Fruit fly (Drosophila melanogaster) whole organism, embryonic: ENCODE data around the gene ClC-a.

Source experiments
- Atf3 ChIP-seq: fragments of 200-800 bp; sonication (Bioruptor generic); optimal IDR thresholded peaks from 3 replicates; lab custom pipeline; 2016; ENCODE audit warnings: missing biosample characterization, missing genetic modification characterization
- Atf6 ChIP-seq: fragments of 200-800 bp; sonication (Bioruptor generic); IDR thresholded peaks from 2 replicates; pipeline ENCODE4 v1.3.6; 2022; ENCODE audit warnings: missing biosample characterization, missing genetic modification characterization
- CG11695 ChIP-seq: fragments of 200-800 bp; sonication (Bioruptor generic); IDR thresholded peaks from 3 replicates; pipeline ENCODE4 v1.3.6; 2022; ENCODE audit warnings: missing biosample characterization, missing genetic modification characterization
- CG11696 ChIP-seq: fragments of 200-800 bp; sonication (Bioruptor generic); IDR thresholded peaks from 2 replicates; pipeline ENCODE4 v1.3.6; 2022; ENCODE audit warnings: missing biosample characterization, missing genetic modification characterization
- CG12071 ChIP-seq: fragments of 200-800 bp; sonication (Bioruptor generic); optimal IDR thresholded peaks from 3 replicates; lab custom pipeline; 2018; ENCODE audit warnings: missing biosample characterization, mild to moderate bottlenecking, missing genetic modification characterization
- CG12104 ChIP-seq: fragments of 200-800 bp; sonication (Bioruptor generic); optimal IDR thresholded peaks from 3 replicates; lab custom pipeline; 2016; ENCODE audit warnings: missing biosample characterization, missing genetic modification characterization
- CG12236 ChIP-seq: fragments of 200-800 bp; sonication (Bioruptor generic); optimal IDR thresholded peaks from 2 replicates; lab custom pipeline; 2016; ENCODE audit warnings: missing biosample characterization, missing genetic modification characterization
- CG12299 ChIP-seq: fragments of 200-800 bp; sonication (Bioruptor generic); optimal IDR thresholded peaks from 2 replicates; lab custom pipeline; 2018; ENCODE audit warnings: missing biosample characterization, mild to moderate bottlenecking, missing genetic modification characterization
- CG1233 ChIP-seq: fragments of 200-800 bp; sonication (Bioruptor generic); optimal IDR thresholded peaks from 4 replicates; lab custom pipeline; 2018; ENCODE audit warnings: missing biosample characterization, mild to moderate bottlenecking, missing genetic modification characterization
- CG14860 ChIP-seq: fragments of 200-800 bp; sonication (Bioruptor generic); IDR thresholded peaks from 3 replicates; pipeline ENCODE4 v1.3.6; 2022; ENCODE audit warnings: missing biosample characterization, missing genetic modification characterization; ENCODE audit not compliant: partially characterized antibody
- CG2116 ChIP-seq: fragments of 200-800 bp; sonication (Bioruptor generic); optimal IDR thresholded peaks from 3 replicates; lab custom pipeline; 2018; ENCODE audit warnings: missing biosample characterization, mild to moderate bottlenecking, missing genetic modification characterization
- CG30020 ChIP-seq: fragments of 200-800 bp; optimal IDR thresholded peaks from 2 replicates; lab custom pipeline; 2019; ENCODE audit warnings: missing biosample characterization, mild to moderate bottlenecking, missing genetic modification characterization, moderate library complexity
- CG31441 ChIP-seq: fragments of 200-800 bp; sonication (Bioruptor generic); IDR thresholded peaks from 2 replicates; pipeline ENCODE4 v1.3.6; 2022; ENCODE audit warnings: missing biosample characterization, missing genetic modification characterization
- CG3407 ChIP-seq: fragments of 200-800 bp; sonication (Bioruptor generic); optimal IDR thresholded peaks from 2 replicates; lab custom pipeline; 2018; ENCODE audit warnings: missing biosample characterization, mild to moderate bottlenecking, missing genetic modification characterization
- CG6683 ChIP-seq: fragments of 200-800 bp; sonication (Bioruptor generic); optimal IDR thresholded peaks from 2 replicates; lab custom pipeline; 2017; ENCODE audit warnings: missing biosample characterization, mild to moderate bottlenecking, missing genetic modification characterization, missing genetic modification reagents
- CG7839 ChIP-seq: fragments of 200-800 bp; sonication (Bioruptor generic); optimal IDR thresholded peaks from 3 replicates; lab custom pipeline; 2018; ENCODE audit warnings: missing biosample characterization, mild to moderate bottlenecking, missing genetic modification characterization, moderate library complexity
- CG8944 ChIP-seq: fragments of 200-800 bp; sonication (Bioruptor generic); optimal IDR thresholded peaks from 3 replicates; lab custom pipeline; 2016; ENCODE audit warnings: missing biosample characterization, missing genetic modification characterization
- CHES-1-like ChIP-seq: fragments of 200-800 bp; sonication (Bioruptor generic); optimal IDR thresholded peaks from 2 replicates; lab custom pipeline; 2016; ENCODE audit warnings: missing biosample characterization, missing genetic modification characterization
- CrebB ChIP-seq: fragments of 200-800 bp; sonication (Bioruptor generic); optimal IDR thresholded peaks from 3 replicates; lab custom pipeline; 2018; ENCODE audit warnings: missing biosample characterization, mild to moderate bottlenecking, missing genetic modification characterization
- Dll ChIP-seq: fragments of 200-800 bp; sonication (Bioruptor generic); IDR thresholded peaks from 4 replicates; pipeline ENCODE4 v1.3.6; 2022; ENCODE audit warnings: missing biosample characterization, missing genetic modification characterization; ENCODE audit not compliant: partially characterized antibody
- ERR ChIP-seq: fragments of 200-800 bp; sonication (Bioruptor generic); optimal IDR thresholded peaks from 2 replicates; lab custom pipeline; 2016; ENCODE audit warnings: missing biosample characterization, missing genetic modification characterization
- Eip74EF ChIP-seq, 2 experiments: fragments of 200-800 bp in 1 of 2; fragments of >200 bp in 1 of 2; sonication (Bioruptor generic) in 1 of 2; optimal IDR thresholded peaks; 2 replicates each; lab custom pipeline; 2017 to 2019; ENCODE audit warnings: missing biosample characterization in 2 of 2, missing genetic modification characterization in 2 of 2, mild to moderate bottlenecking in 1 of 2, moderate library complexity in 1 of 2
- Elba2 ChIP-seq: fragments of 200-800 bp; sonication (Bioruptor generic); optimal IDR thresholded peaks from 3 replicates; lab custom pipeline; 2016; ENCODE audit warnings: missing biosample characterization, missing genetic modification characterization
- Fer2 ChIP-seq: fragments of 200-800 bp; sonication (Bioruptor generic); optimal IDR thresholded peaks from 2 replicates; lab custom pipeline; 2018; ENCODE audit warnings: missing biosample characterization, mild to moderate bottlenecking, missing genetic modification characterization, moderate library complexity
- H2.0 ChIP-seq: fragments of 200-800 bp; sonication (Bioruptor generic); IDR thresholded peaks from 2 replicates; pipeline ENCODE4 v1.3.6; 2022; ENCODE audit warnings: missing biosample characterization, missing genetic modification characterization
- Hmr ChIP-seq: fragments of 200-800 bp; sonication (Bioruptor generic); optimal IDR thresholded peaks from 3 replicates; lab custom pipeline; 2017; ENCODE audit warnings: mild to moderate bottlenecking, missing biosample characterization, missing genetic modification reagents, missing genetic modification characterization
- Mad ChIP-seq: fragments of 200-800 bp; sonication (Bioruptor generic); optimal IDR thresholded peaks from 2 replicates; lab custom pipeline; 2016; ENCODE audit warnings: missing biosample characterization, missing genetic modification characterization
- Oli ChIP-seq: fragments of 200-800 bp; sonication (Bioruptor generic); optimal IDR thresholded peaks from 2 replicates; lab custom pipeline; 2018; ENCODE audit warnings: missing biosample characterization, mild to moderate bottlenecking, missing genetic modification characterization, moderate library complexity
- Pdp1 ChIP-seq, 2 experiments: fragments of 200-800 bp; sonication (Bioruptor generic); optimal IDR thresholded peaks; 3 replicates each; lab custom pipeline; 2016; ENCODE audit warnings: missing biosample characterization in 2 of 2, missing genetic modification characterization in 2 of 2, mild to moderate bottlenecking in 1 of 2, moderate library complexity in 1 of 2
- Ptx1 ChIP-seq: fragments of 200-800 bp; sonication (Bioruptor generic); IDR thresholded peaks from 2 replicates; pipeline ENCODE4 v1.3.6; 2022; ENCODE audit warnings: missing biosample characterization, missing genetic modification characterization
- Sox102F ChIP-seq: fragments of 200-800 bp; sonication (Bioruptor generic); optimal IDR thresholded peaks from 2 replicates; lab custom pipeline; 2018; ENCODE audit warnings: missing biosample characterization, mild to moderate bottlenecking, missing genetic modification characterization, moderate library complexity
- Stat92E ChIP-seq, 3 experiments: fragments of >200 bp in 2 of 3; fragments of 200-800 bp in 1 of 3; sonication (Bioruptor generic) in 1 of 3; optimal IDR thresholded peaks; 2 replicates each; lab custom pipeline; 2017 to 2019; ENCODE audit warnings: missing biosample characterization in 3 of 3, missing genetic modification characterization in 3 of 3, mild to moderate bottlenecking in 1 of 3, moderate library complexity in 1 of 3
- ac ChIP-seq: fragments of 200-800 bp; sonication (Bioruptor generic); optimal IDR thresholded peaks from 3 replicates; lab custom pipeline; 2017; ENCODE audit warnings: missing biosample characterization, mild to moderate bottlenecking, missing genetic modification characterization
- bowl ChIP-seq: fragments of 200-800 bp; sonication (Bioruptor generic); IDR thresholded peaks from 2 replicates; pipeline ENCODE4 v1.3.6; 2022; ENCODE audit warnings: missing biosample characterization, missing genetic modification characterization
- bsh ChIP-seq, 2 experiments: fragments of 200-800 bp; sonication (Bioruptor generic); optimal IDR thresholded peaks; 2 replicates each; lab custom pipeline; 2017 to 2018; ENCODE audit warnings: mild to moderate bottlenecking in 2 of 2, missing biosample characterization in 2 of 2, missing genetic modification characterization in 2 of 2, moderate library complexity in 1 of 2
- ftz-f1 ChIP-seq: fragments of 200-800 bp; sonication (Bioruptor generic); optimal IDR thresholded peaks from 2 replicates; lab custom pipeline; 2016; ENCODE audit warnings: missing biosample characterization, missing genetic modification characterization
- gem ChIP-seq: fragments of 200-800 bp; sonication (Bioruptor generic); optimal IDR thresholded peaks from 2 replicates; lab custom pipeline; 2019; ENCODE audit warnings: missing biosample characterization, mild to moderate bottlenecking, missing genetic modification characterization, moderate library complexity
- mld ChIP-seq: fragments of 200-800 bp; sonication (Bioruptor generic); IDR thresholded peaks from 3 replicates; pipeline ENCODE4 v1.3.6; 2022; ENCODE audit warnings: missing biosample characterization, missing genetic modification characterization; ENCODE audit not compliant: partially characterized antibody
- otp ChIP-seq: fragments of 200-800 bp; sonication (Bioruptor generic); IDR thresholded peaks from 3 replicates; pipeline ENCODE4, ENCODE4 v1.3.6; 2022; ENCODE audit warnings: missing biosample characterization, missing genetic modification characterization
- pho ChIP-seq: fragments of 200-800 bp; sonication (Bioruptor generic); optimal IDR thresholded peaks from 2 replicates; lab custom pipeline; 2016; ENCODE audit warnings: missing biosample characterization, missing genetic modification characterization
- pita ChIP-seq: fragments of 200-800 bp; sonication (Bioruptor generic); optimal IDR thresholded peaks from 2 replicates; lab custom pipeline; 2017; ENCODE audit warnings: missing biosample characterization, mild to moderate bottlenecking, missing genetic modification characterization
- ranshi ChIP-seq: fragments of 200-800 bp; sonication (Bioruptor generic); IDR thresholded peaks from 2 replicates; pipeline ENCODE4 v1.3.6; 2022; ENCODE audit warnings: missing biosample characterization, missing genetic modification characterization
- sens ChIP-seq: fragments of 200-800 bp; sonication (Bioruptor generic); peaks from one replicate; lab custom pipeline; 2016; ENCODE audit warnings: missing biosample characterization, missing genetic modification characterization
- slbo ChIP-seq: fragments of 200-800 bp; sonication (Bioruptor generic); IDR thresholded peaks from 2 replicates; pipeline ENCODE4 v1.3.6; 2022; ENCODE audit warnings: missing biosample characterization, missing genetic modification characterization
- tap ChIP-seq: fragments of 200-800 bp; optimal IDR thresholded peaks from 3 replicates; lab custom pipeline; 2019; ENCODE audit warnings: missing biosample characterization, mild to moderate bottlenecking, missing genetic modification characterization, moderate library complexity
- usp ChIP-seq: fragments of >200 bp; optimal IDR thresholded peaks from 2 replicates; lab custom pipeline; 2017; ENCODE audit warnings: missing biosample characterization, missing genetic modification characterization
- vnd ChIP-seq: fragments of 200-800 bp; sonication (Bioruptor generic); IDR thresholded peaks from 3 replicates; pipeline ENCODE4 v1.3.6; 2022; ENCODE audit warnings: missing biosample characterization, missing genetic modification characterization; ENCODE audit not compliant: partially characterized antibody
- wdn ChIP-seq: fragments of 200-800 bp; sonication (Bioruptor generic); IDR thresholded peaks from 2 replicates; pipeline ENCODE4 v1.3.6; 2022; ENCODE audit warnings: missing biosample characterization, missing genetic modification characterization
- zfh1 ChIP-seq: fragments of 200-800 bp; sonication (Bioruptor generic); IDR thresholded peaks from 3 replicates; pipeline ENCODE4 v1.3.6; 2022; ENCODE audit warnings: missing biosample characterization, missing genetic modification characterization

ClC-a gene

dm6 chr3R:11806753-11807152, 6.3 kb downstream of the ClC-a start (continued):
- TF ChIP-seq CrebB (no peak), slbo (GFP tag; lab: Robert Waterston, UW) (peak; percentile 33; the same call in 1 of the 2 replicates), Oli (tag; lab: Kevin White, UChicago) (peak; percentile 47), CG12299 (no peak), pho (GFP tag; lab: Kevin White, UChicago) (no peak), bowl (GFP tag; lab: Robert Waterston, UW) (no peak), wdn (GFP tag; lab: Robert Waterston, UW) (no peak), Mad (GFP tag; lab: Kevin White, UChicago) (no peak), Stat92E (GFP tag; optimal IDR thresholded peaks at IDR 0.05; lab: Kevin White, UChicago) (no peak), Dll (GFP tag; lab: Robert Waterston, UW) (no peak), tap (tag; lab: Kevin White, UChicago) (peak; percentile 8), usp (GFP tag; lab: Kevin White, UChicago) (no peak), CG8944 (GFP tag; lab: Kevin White, UChicago) (no peak), Atf3 (GFP tag; lab: Kevin White, UChicago) (no peak)

- no peak for TF ChIP-seq CG1233 (GFP tag; lab: Kevin White, UChicago)
- no peak; the same call in 2 of the 3 replicates for TF ChIP-seq CG11695 (GFP tag; lab: Robert Waterston, UW)
- no peak for TF ChIP-seq ftz-f1 (GFP tag; lab: Kevin White, UChicago)
- peak in 1 of 2 experiments; percentile 26 for TF ChIP-seq Pdp1 (GFP tag; optimal IDR thresholded peaks at IDR 0.05; lab: Kevin White, UChicago)
- peak; percentile 11 for TF ChIP-seq gem (tag; lab: Kevin White, UChicago)
- TF ChIP-seq CG7839 (tag; lab: Kevin White, UChicago): no peak
- no peak for TF ChIP-seq Fer2 (tag; lab: Kevin White, UChicago)
- TF ChIP-seq CG12071 (GFP tag; lab: Kevin White, UChicago): no peak
- TF ChIP-seq Eip74EF (GFP tag; optimal IDR thresholded peaks at IDR 0.05; lab: Kevin White, UChicago): no peak
- TF ChIP-seq CG14860 (GFP tag; lab: Robert Waterston, UW): no peak
- TF ChIP-seq Sox102F (GFP tag; lab: Kevin White, UChicago): peak; percentile 5
- TF ChIP-seq CG30020 (tag; lab: Kevin White, UChicago): no peak
- TF ChIP-seq Atf6 (GFP tag; lab: Robert Waterston, UW): no peak
- no peak for TF ChIP-seq bsh (GFP tag; optimal IDR thresholded peaks at IDR 0.05; lab: Kevin White, UChicago)
- no peak for TF ChIP-seq Hmr (GFP tag; lab: Kevin White, UChicago)
- no peak for TF ChIP-seq CG8944 (GFP tag; lab: Kevin White, UChicago)
- peak; percentile 75 for TF ChIP-seq CG11696
- TF ChIP-seq Elba2: no peak
- peak; percentile 72 for TF ChIP-seq sens (GFP tag; lab: Kevin White, UChicago)
- no peak for TF ChIP-seq zfh1
- TF ChIP-seq CG12236 (GFP tag; lab: Kevin White, UChicago): no peak
Observed at dm6 chr3R:11805584-11805983, 7.4 kb downstream of the ClC-a start.

- TF ChIP-seq CG3407 (GFP tag; lab: Kevin White, UChicago) (no peak), CHES-1-like (GFP tag; lab: Kevin White, UChicago) (no peak), CG2116 (GFP tag; lab: Kevin White, UChicago) (peak; percentile 93), H2.0 (GFP tag; lab: Robert Waterston, UW) (no peak), sens (GFP tag; lab: Kevin White, UChicago) (peak; percentile 63), ERR (GFP tag; lab: Kevin White, UChicago) (no peak), otp (GFP tag; lab: Robert Waterston, UW) (no peak), pita (GFP tag; lab: Kevin White, UChicago) (no peak), vnd (GFP tag; lab: Robert Waterston, UW) (peak; percentile 68), mld (peak; percentile 79; the same call in 2 of the 3 replicates), CG31441 (GFP tag; lab: Robert Waterston, UW) (no peak), CG6683 (no peak), Ptx1 (GFP tag; lab: Robert Waterston, UW) (no peak), ac (GFP tag; lab: Kevin White, UChicago) (no peak), ranshi (GFP tag; lab: Robert Waterston, UW) (no peak), CG12104 (GFP tag; lab: Kevin White, UChicago) (no peak)
Observed at dm6 chr3R:11796780-11797179, 16.2 kb downstream of the ClC-a start, which contains the start of gene Sbf. Gene Sbf, minus strand, starts transcription at chr3R:11796948.
